Worm (Caenorhabditis elegans) whole organism, L3 larva: Measurements from ENCODE around the gene C25F9.14.

Experiments used
- R02D3.7 ChIP-seq: fragments of 150-350 bp; optimal IDR thresholded peaks from 2 replicates; lab custom pipeline; 2014; ENCODE audit warnings: missing biosample characterization, missing genetic modification characterization
- ceh-28 ChIP-seq: fragments of 150-350 bp; optimal IDR thresholded peaks from 2 replicates; lab custom pipeline; 2014; ENCODE audit warnings: missing biosample characterization, missing genetic modification reagents, missing genetic modification characterization
- ceh-9 ChIP-seq: sonication (generic microtip); optimal IDR thresholded peaks from 2 replicates; lab custom pipeline; 2018; ENCODE audit warnings: missing biosample characterization, missing genetic modification characterization
- egl-5 ChIP-seq: fragments of 150-350 bp; optimal IDR thresholded peaks from 2 replicates; lab custom pipeline; 2017; ENCODE audit warnings: missing biosample characterization, missing genetic modification reagents, missing genetic modification characterization, inconsistent platforms
- elt-1 ChIP-seq: fragments of 150-350 bp; optimal IDR thresholded peaks from 2 replicates; lab custom pipeline; 2014; ENCODE audit warnings: missing biosample characterization, missing genetic modification characterization
- elt-2 ChIP-seq: sonication (generic microtip); optimal IDR thresholded peaks from 2 replicates; lab custom pipeline; 2016; ENCODE audit warnings: missing genetic modification reagents, mild to moderate bottlenecking, missing genetic modification characterization, missing compliant biosample characterization
- elt-3 ChIP-seq, 3 experiments: fragments of 150-350 bp in 1 of 3; sonication (generic microtip) in 2 of 3; optimal IDR thresholded peaks; 2 replicates in 2 of 3; 4 replicates in 1 of 3; lab custom pipeline; 2014 to 2017; ENCODE audit warnings: missing biosample characterization in 3 of 3, missing genetic modification characterization in 3 of 3
- eor-1 ChIP-seq, 2 experiments: fragments of 150-350 bp; optimal IDR thresholded peaks; 2 replicates each; lab custom pipeline; 2014 to 2018; ENCODE audit warnings: missing biosample characterization in 2 of 2, missing genetic modification characterization in 2 of 2
- fkh-10 ChIP-seq: sonication (generic microtip); optimal IDR thresholded peaks from 2 replicates; lab custom pipeline; 2017; ENCODE audit warnings: missing biosample characterization, missing genetic modification reagents, missing genetic modification characterization
- hmg-11 ChIP-seq: sonication (generic microtip); optimal IDR thresholded peaks from 2 replicates; lab custom pipeline; 2016; ENCODE audit warnings: missing genetic modification characterization, missing compliant biosample characterization
- jun-1 ChIP-seq: fragments of 150-350 bp; optimal IDR thresholded peaks from 2 replicates; lab custom pipeline; 2014; ENCODE audit warnings: missing biosample characterization, missing genetic modification reagents, missing genetic modification characterization
- lin-15B ChIP-seq: fragments of 150-350 bp; optimal IDR thresholded peaks from 2 replicates; lab custom pipeline; 2014; ENCODE audit warnings: missing biosample characterization, missing genetic modification characterization
- lin-39 ChIP-seq: fragments of 150-350 bp; optimal IDR thresholded peaks from 2 replicates; lab custom pipeline; 2018; ENCODE audit warnings: missing biosample characterization, missing genetic modification reagents, missing genetic modification characterization
- mdl-1 ChIP-seq: fragments of 150-350 bp; optimal IDR thresholded peaks from 2 replicates; lab custom pipeline; 2014; ENCODE audit warnings: missing biosample characterization, missing genetic modification characterization
- nhr-11 ChIP-seq: fragments of 150-350 bp; optimal IDR thresholded peaks from 2 replicates; lab custom pipeline; 2014; ENCODE audit warnings: missing biosample characterization, missing genetic modification characterization
- nhr-12 ChIP-seq: fragments of 150-350 bp; optimal IDR thresholded peaks from 2 replicates; lab custom pipeline; 2014; ENCODE audit warnings: missing biosample characterization, missing genetic modification characterization
- nhr-23 ChIP-seq: fragments of 150-350 bp; optimal IDR thresholded peaks from 2 replicates; lab custom pipeline; 2014; ENCODE audit warnings: missing biosample characterization, missing genetic modification reagents, missing genetic modification characterization
- nhr-28 ChIP-seq: fragments of 150-350 bp; optimal IDR thresholded peaks from 2 replicates; lab custom pipeline; 2014; ENCODE audit warnings: missing biosample characterization, missing genetic modification characterization
- nhr-43 ChIP-seq: sonication (generic microtip); optimal IDR thresholded peaks from 2 replicates; lab custom pipeline; 2016; ENCODE audit warnings: mild to moderate bottlenecking, missing genetic modification characterization, missing compliant biosample characterization; ENCODE audit not compliant: poor library complexity, severe bottlenecking
- nhr-67 ChIP-seq: fragments of 150-350 bp; optimal IDR thresholded peaks from 2 replicates; lab custom pipeline; 2014; ENCODE audit warnings: missing biosample characterization, missing genetic modification characterization
- nhr-76 ChIP-seq: fragments of 150-350 bp; sonication (generic microtip); optimal IDR thresholded peaks from 5 replicates; lab custom pipeline; 2014; ENCODE audit warnings: missing biosample characterization, missing genetic modification characterization
- pha-4 ChIP-seq: fragments of 150-350 bp; optimal IDR thresholded peaks from 2 replicates; lab custom pipeline; 2014; ENCODE audit warnings: missing biosample characterization, missing genetic modification reagents, missing genetic modification characterization
- pqm-1 ChIP-seq: fragments of 150-350 bp; optimal IDR thresholded peaks from 2 replicates; lab custom pipeline; 2017; ENCODE audit warnings: missing biosample characterization, missing genetic modification characterization, inconsistent platforms
- sea-2 ChIP-seq: fragments of 150-350 bp; sonication (generic microtip); optimal IDR thresholded peaks from 4 replicates; lab custom pipeline; 2014; ENCODE audit warnings: missing biosample characterization, missing genetic modification reagents, missing genetic modification characterization
- skn-1 ChIP-seq: fragments of 150-350 bp; optimal IDR thresholded peaks from 2 replicates; lab custom pipeline; 2014; ENCODE audit warnings: missing biosample characterization, missing genetic modification characterization
- tbx-2 ChIP-seq: sonication (generic microtip); optimal IDR thresholded peaks from 2 replicates; lab custom pipeline; 2016; ENCODE audit warnings: mild to moderate bottlenecking, missing genetic modification characterization, missing compliant biosample characterization
- unc-39 ChIP-seq: sonication (generic microtip); optimal IDR thresholded peaks from 4 replicates; lab custom pipeline; 2017; ENCODE audit warnings: missing biosample characterization, missing genetic modification characterization
- unc-62 ChIP-seq: fragments of 150-350 bp; sonication (generic microtip); optimal IDR thresholded peaks from 4 replicates; lab custom pipeline; 2014; ENCODE audit warnings: missing biosample characterization, missing genetic modification reagents, missing genetic modification characterization
- zag-1 ChIP-seq: fragments of 150-350 bp; optimal IDR thresholded peaks from 2 replicates; lab custom pipeline; 2014; ENCODE audit warnings: missing biosample characterization, missing genetic modification characterization
- ztf-11 ChIP-seq: fragments of 150-350 bp; optimal IDR thresholded peaks from 2 replicates; lab custom pipeline; 2014; ENCODE audit warnings: missing biosample characterization, missing genetic modification characterization
- ztf-4 ChIP-seq: fragments of 150-350 bp; optimal IDR thresholded peaks from 2 replicates; lab custom pipeline; 2014; ENCODE audit warnings: missing biosample characterization, missing genetic modification characterization

C25F9.14 gene

ce11 chrV:19430351-19430913, 5.9 kb upstream of the C25F9.14 start:
- TF ChIP-seq nhr-12 (tag; lab: Kevin White, UChicago) (no peak), unc-62 (GFP tag; lab: Kevin White, UChicago) (no peak), pha-4 (tag; lab: Kevin White, UChicago) (no peak), nhr-23 (no peak), lin-39 (tag; lab: Kevin White, UChicago) (no peak), mdl-1 (no peak), elt-2 (tag; lab: Kevin White, UChicago) (no peak), eor-1 (tag; optimal IDR thresholded peaks at IDR 0.05; lab: Kevin White, UChicago) (no peak), sea-2 (GFP tag; lab: Kevin White, UChicago) (no peak), hmg-11 (tag; lab: Kevin White, UChicago) (no peak), R02D3.7 (tag; lab: Kevin White, UChicago) (no peak), skn-1 (tag; lab: Kevin White, UChicago) (no peak), nhr-28 (tag; lab: Kevin White, UChicago) (no peak)

ce11 chrV:19431036-19431435, 5.2 kb upstream of the C25F9.14 start, which contains the start of gene srw-85:
TSS of gene srw-85 (minus strand) at chrV:19431136.
- TF ChIP-seq ztf-4 (no peak), jun-1 (tag; lab: Kevin White, UChicago) (no peak), nhr-43 (no peak), elt-3 (tag; optimal IDR thresholded peaks at IDR 0.05; lab: Kevin White, UChicago) (no peak), ztf-11 (no peak), nhr-28 (tag; lab: Kevin White, UChicago) (no peak), tbx-2 (tag; lab: Kevin White, UChicago) (no peak), ceh-9 (tag; lab: Kevin White, UChicago) (no peak), zag-1 (tag; lab: Kevin White, UChicago) (no peak), lin-15B (tag; lab: Kevin White, UChicago) (no peak), lin-39 (tag; lab: Kevin White, UChicago) (no peak), hmg-11 (tag; lab: Kevin White, UChicago) (no peak), eor-1 (tag; optimal IDR thresholded peaks at IDR 0.05; lab: Kevin White, UChicago) (no peak), egl-5 (no peak), nhr-67 (tag; lab: Kevin White, UChicago) (no peak), nhr-76 (tag; lab: Kevin White, UChicago) (no peak), skn-1 (tag; lab: Kevin White, UChicago) (no peak), ceh-28 (no peak), elt-2 (tag; lab: Kevin White, UChicago) (no peak), fkh-10 (GFP tag; lab: Kevin White, UChicago) (no peak)

- TF ChIP-seq elt-2 (tag; lab: Kevin White, UChicago) (peak; percentile 40), lin-15B (tag; lab: Kevin White, UChicago) (no peak), nhr-23 (no peak), lin-39 (tag; lab: Kevin White, UChicago) (no peak)
Measured at ce11 chrV:19432030-19432429, 4.3 kb upstream of the C25F9.14 start.

ce11 chrV:19432972-19433371, 3.3 kb upstream of the C25F9.14 start, which contains the start of gene C25F9.11:
TSS of gene C25F9.11 (minus strand) at chrV:19433072.
- TF ChIP-seq nhr-12 (tag; lab: Kevin White, UChicago): no peak
- TF ChIP-seq unc-39 (tag; lab: Kevin White, UChicago): no peak
- TF ChIP-seq elt-2 (tag; lab: Kevin White, UChicago): peak; percentile 12
- TF ChIP-seq elt-1: no peak
- TF ChIP-seq nhr-11 (tag; lab: Kevin White, UChicago): no peak

ce11 chrV:19433806-19434437, 2.4 kb upstream of the C25F9.14 start, which contains the start of gene C25F9.16:
TSS of gene C25F9.16 (plus strand) at chrV:19434387.
- peak; percentile 1 for TF ChIP-seq pqm-1
- peak; percentile 60 for TF ChIP-seq elt-2 (tag; lab: Kevin White, UChicago)
- no peak for TF ChIP-seq eor-1 (tag; optimal IDR thresholded peaks at IDR 0.05; lab: Kevin White, UChicago)
